Worm (Caenorhabditis elegans) whole organism, L2 larva: ENCODE results near the gene clec-221.

Source experiments
- C34F6.9 ChIP-seq: fragments of 150-350 bp; optimal IDR thresholded peaks from 2 replicates; lab custom pipeline; 2014; ENCODE audit warnings: missing biosample characterization, missing genetic modification characterization
- F13H6.1 ChIP-seq: sonication (generic microtip); optimal IDR thresholded peaks from 2 replicates; lab custom pipeline; 2016; ENCODE audit warnings: missing genetic modification characterization, missing compliant biosample characterization
- R02D3.7 ChIP-seq: fragments of 150-350 bp; optimal IDR thresholded peaks from 2 replicates; lab custom pipeline; 2014; ENCODE audit warnings: missing biosample characterization, missing genetic modification characterization
- alr-1 ChIP-seq: fragments of 150-350 bp; optimal IDR thresholded peaks from 2 replicates; lab custom pipeline; 2014; ENCODE audit warnings: missing biosample characterization, missing genetic modification characterization
- aly-2 ChIP-seq: fragments of 150-350 bp; optimal IDR thresholded peaks from 2 replicates; lab custom pipeline; 2014; ENCODE audit warnings: missing biosample characterization, missing genetic modification characterization
- blmp-1 ChIP-seq: sonication (generic microtip); optimal IDR thresholded peaks from 2 replicates; lab custom pipeline; 2017; ENCODE audit warnings: missing genetic modification characterization, mild to moderate bottlenecking, missing compliant biosample characterization, antibody characterized with exemption, moderate library complexity; ENCODE audit not compliant: insufficient read depth
- crh-2 ChIP-seq: sonication (generic microtip); optimal IDR thresholded peaks from 2 replicates; lab custom pipeline; 2017; ENCODE audit warnings: missing biosample characterization, missing genetic modification characterization
- egl-27 ChIP-seq: sonication (generic microtip); optimal IDR thresholded peaks from 3 replicates; lab custom pipeline; 2017; ENCODE audit warnings: missing biosample characterization, missing genetic modification reagents, missing genetic modification characterization
- elt-3 ChIP-seq: sonication (generic microtip); optimal IDR thresholded peaks from 2 replicates; lab custom pipeline; 2017; ENCODE audit warnings: missing biosample characterization, missing genetic modification characterization
- fos-1 ChIP-seq: fragments of 150-350 bp; optimal IDR thresholded peaks from 2 replicates; lab custom pipeline; 2014; ENCODE audit warnings: missing biosample characterization, missing genetic modification characterization
- lin-11 ChIP-seq: fragments of 150-350 bp; sonication (generic microtip); optimal IDR thresholded peaks from 2 replicates; lab custom pipeline; 2014; ENCODE audit warnings: missing biosample characterization, missing genetic modification characterization, inconsistent platforms, mixed read lengths
- lin-13 ChIP-seq: fragments of 150-350 bp; optimal IDR thresholded peaks from 2 replicates; lab custom pipeline; 2014; ENCODE audit warnings: missing biosample characterization, missing genetic modification reagents, missing genetic modification characterization
- lin-39 ChIP-seq: fragments of 150-350 bp; optimal IDR thresholded peaks from 2 replicates; lab custom pipeline; 2014; ENCODE audit warnings: missing biosample characterization, missing genetic modification reagents, missing genetic modification characterization
- nhr-11 ChIP-seq: fragments of 150-350 bp; optimal IDR thresholded peaks from 2 replicates; lab custom pipeline; 2014; ENCODE audit warnings: missing biosample characterization, missing genetic modification characterization
- nhr-21 ChIP-seq: fragments of 150-350 bp; optimal IDR thresholded peaks from 2 replicates; lab custom pipeline; 2014; ENCODE audit warnings: missing biosample characterization, missing genetic modification characterization
- nhr-25 ChIP-seq: fragments of 150-350 bp; sonication (generic microtip); optimal IDR thresholded peaks from 3 replicates; lab custom pipeline; 2014; ENCODE audit warnings: missing biosample characterization, missing genetic modification characterization
- nhr-6 ChIP-seq: fragments of 150-350 bp; optimal IDR thresholded peaks from 2 replicates; lab custom pipeline; 2014; ENCODE audit warnings: missing biosample characterization, missing genetic modification characterization
- nhr-77 ChIP-seq: fragments of 150-350 bp; optimal IDR thresholded peaks from 2 replicates; lab custom pipeline; 2014; ENCODE audit warnings: missing biosample characterization, missing genetic modification characterization
- skn-1 ChIP-seq: sonication (generic microtip); optimal IDR thresholded peaks from 2 replicates; lab custom pipeline; 2017; ENCODE audit warnings: missing biosample characterization, missing genetic modification characterization
- sma-3 ChIP-seq: sonication (generic microtip); optimal IDR thresholded peaks from 2 replicates; lab custom pipeline; 2016; ENCODE audit warnings: missing genetic modification reagents, missing genetic modification characterization, missing compliant biosample characterization
- sma-9 ChIP-seq, 2 experiments: fragments of 150-350 bp in 1 of 2; sonication (generic microtip) in 1 of 2; optimal IDR thresholded peaks; 2 replicates each; lab custom pipeline; 2014 to 2016; ENCODE audit warnings: missing genetic modification characterization in 2 of 2, mild to moderate bottlenecking in 1 of 2, missing biosample characterization in 1 of 2, missing compliant biosample characterization in 1 of 2, missing genetic modification reagents in 1 of 2, moderate library complexity in 1 of 2
- snpc-4 ChIP-seq: fragments of 150-350 bp; optimal IDR thresholded peaks from 2 replicates; lab custom pipeline; 2014; ENCODE audit warnings: missing biosample characterization, missing genetic modification characterization
- unc-39 ChIP-seq: fragments of 150-350 bp; optimal IDR thresholded peaks from 2 replicates; lab custom pipeline; 2014; ENCODE audit warnings: missing biosample characterization, missing genetic modification characterization
- zag-1 ChIP-seq: fragments of 150-350 bp; optimal IDR thresholded peaks from 2 replicates; lab custom pipeline; 2014; ENCODE audit warnings: missing biosample characterization, missing genetic modification characterization
- ztf-1 ChIP-seq: fragments of 200-800 bp; sonication (Bioruptor generic); conservative IDR thresholded peaks from 2 replicates; pipeline ENCODE4 v1.3.6; 2022; ENCODE audit warnings: missing genetic modification characterization, missing compliant biosample characterization

The clec-221 gene

ce11 chrV:10936681-10937080, 17.6 kb downstream of the clec-221 start, which contains the start of gene F17C11.12:
Gene F17C11.12 (minus strand): TSS chrV:10936920.
- TF ChIP-seq nhr-21 (no peak), crh-2 (tag; lab: Kevin White, UChicago) (peak; percentile 40), unc-39 (tag; lab: Kevin White, UChicago) (no peak), F13H6.1 (peak; percentile 13), aly-2 (tag; lab: Kevin White, UChicago) (no peak), fos-1 (tag; lab: Kevin White, UChicago) (peak; percentile 73), sma-9 (GFP tag; optimal IDR thresholded peaks at IDR 0.05; lab: Kevin White, UChicago) (peak; percentile 71), sma-9 (tag; optimal IDR thresholded peaks at IDR 0.05; lab: Kevin White, UChicago) (no peak), nhr-6 (no peak), nhr-25 (tag; lab: Kevin White, UChicago) (no peak), egl-27 (tag; lab: Kevin White, UChicago) (no peak), lin-39 (tag; lab: Kevin White, UChicago) (no peak)

- peak; percentile 43 for TF ChIP-seq fos-1 (tag; lab: Kevin White, UChicago)
- TF ChIP-seq nhr-21, result no peak
- TF ChIP-seq sma-9 (GFP tag; optimal IDR thresholded peaks at IDR 0.05; lab: Kevin White, UChicago), result peak; percentile 71
- no peak for TF ChIP-seq sma-9 (tag; optimal IDR thresholded peaks at IDR 0.05; lab: Kevin White, UChicago)
- TF ChIP-seq egl-27 (tag; lab: Kevin White, UChicago), result no peak
- TF ChIP-seq crh-2 (tag; lab: Kevin White, UChicago), result peak; percentile 54
Observed at ce11 chrV:10932411-10932810, 21.8 kb downstream of the clec-221 start, which contains the start of gene F58B4.5. Gene F58B4.5 (plus strand): TSS chrV:10932693.

ce11 chrV:10931189-10931588, 23.0 kb downstream of the clec-221 start, which contains the start of gene scvp-1:
Gene scvp-1 (minus strand): TSS chrV:10931289.
- TF ChIP-seq blmp-1 (no peak), alr-1 (tag; lab: Kevin White, UChicago) (no peak), lin-39 (tag; lab: Kevin White, UChicago) (no peak), sma-3 (no peak), snpc-4 (no peak), nhr-25 (tag; lab: Kevin White, UChicago) (no peak)
- TF ChIP-seq, all 48 proteins: peak for 0

- TF ChIP-seq lin-11 (tag; lab: Kevin White, UChicago), result peak; percentile 39
- no peak for TF ChIP-seq elt-3 (tag; lab: Kevin White, UChicago)
Observed at ce11 chrV:10929511-10929910, 24.7 kb downstream of the clec-221 start, which contains the start of gene F58B4.3. Gene F58B4.3 (plus strand): TSS chrV:10929811.

- TF ChIP-seq ztf-1, result no peak
- peak; percentile 35 for TF ChIP-seq lin-11 (tag; lab: Kevin White, UChicago)
- TF ChIP-seq, all 48 proteins: peak for 1
Observed at ce11 chrV:10925658-10926057, 28.6 kb downstream of the clec-221 start.

ce11 chrV:10924731-10925130, 29.5 kb downstream of the clec-221 start, which contains the start of gene F58B4.6:
Gene F58B4.6 (plus strand): TSS chrV:10925031.
- TF ChIP-seq sma-3 (no peak), R02D3.7 (no peak), lin-11 (tag; lab: Kevin White, UChicago) (peak; percentile 12)

- TF ChIP-seq nhr-11 (no peak), blmp-1 (no peak), lin-13 (GFP tag; lab: Kevin White, UChicago) (no peak), nhr-25 (tag; lab: Kevin White, UChicago) (no peak), C34F6.9 (tag; lab: Kevin White, UChicago) (no peak), unc-39 (tag; lab: Kevin White, UChicago) (no peak), ztf-1 (no peak), nhr-77 (tag; lab: Kevin White, UChicago) (no peak)
- TF ChIP-seq, all 48 proteins: peak for 0
Observed at ce11 chrV:10923229-10923628, 31.0 kb downstream of the clec-221 start, which contains the start of gene F58B4.7. Gene F58B4.7 (minus strand): TSS chrV:10923329.

ce11 chrV:10921747-10922146, 32.5 kb downstream of the clec-221 start, which contains the start of gene nas-31:
Gene nas-31 (minus strand): TSS chrV:10921847.
- no peak for TF ChIP-seq nhr-77 (tag; lab: Kevin White, UChicago)
- TF ChIP-seq skn-1, result no peak
- no peak for TF ChIP-seq snpc-4
- no peak for TF ChIP-seq lin-13 (GFP tag; lab: Kevin White, UChicago)
- TF ChIP-seq ztf-1, result no peak
- no peak for TF ChIP-seq unc-39 (tag; lab: Kevin White, UChicago)
- no peak for TF ChIP-seq zag-1 (tag; lab: Kevin White, UChicago)
- TF ChIP-seq lin-11 (tag; lab: Kevin White, UChicago), result no peak
- no peak for TF ChIP-seq nhr-21
